Fruit fly (Drosophila melanogaster): Measurements from ENCODE around the gene RpS5a.

RpS5a gene

DNA sequence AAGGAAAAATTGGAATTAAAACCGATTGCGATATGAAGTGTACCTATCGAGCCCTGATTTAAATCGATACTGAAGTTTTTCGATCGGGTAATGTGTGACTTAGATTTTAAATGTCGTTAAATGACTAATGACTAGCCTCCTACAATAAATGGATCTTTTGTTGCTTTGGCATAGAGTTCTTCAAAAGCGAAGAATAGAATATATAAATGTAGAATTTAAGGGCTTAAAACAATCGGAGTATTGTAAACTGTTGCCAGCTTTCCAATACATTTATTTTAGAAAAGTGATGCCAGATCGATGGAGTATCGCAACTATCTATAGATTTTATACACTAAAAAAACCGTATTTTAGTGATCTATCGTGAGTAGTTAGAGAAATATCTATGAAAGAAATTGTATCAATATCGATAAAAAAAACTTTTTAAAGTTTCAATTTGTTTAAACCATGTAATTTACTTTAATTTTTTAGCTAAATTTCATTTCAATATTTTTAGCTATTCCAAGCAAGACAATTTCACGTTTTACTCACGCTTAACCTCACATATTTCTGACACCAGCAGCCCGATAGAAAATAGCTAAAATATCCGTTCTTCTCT lies 5.0 kb downstream of the RpS5a start, which contains the start of the genes mei-217 and mei-218 (continued):
- TF ChIP-seq YL-1 (GFP tag; optimal IDR thresholded peaks at IDR 0.05) = peak; percentile 39
- peak; percentile 38 for TF ChIP-seq pzg (GFP tag; optimal IDR thresholded peaks at IDR 0.05)
- TF ChIP-seq chm (GFP tag; IDR thresholded peaks at IDR 0.05) = no peak
- peak; percentile 59 for TF ChIP-seq stwl (tag; optimal IDR thresholded peaks at IDR 0.05)
- TF ChIP-seq CG4404 (GFP tag; IDR thresholded peaks at IDR 0.05) = no peak
- no peak for TF ChIP-seq CG7839 (tag; optimal IDR thresholded peaks at IDR 0.05)
- TF ChIP-seq CG9437 (GFP tag; optimal IDR thresholded peaks at IDR 0.05) = no peak
- no peak for TF ChIP-seq CG9609 (GFP tag; optimal IDR thresholded peaks at IDR 0.05)
- TF ChIP-seq CG12299 (tag; optimal IDR thresholded peaks at IDR 0.05) = no peak
- no peak for TF ChIP-seq Hand (GFP tag; optimal IDR thresholded peaks at IDR 0.05)
- peak in 1 of 2 experiments; percentile 31 for TF ChIP-seq chif (GFP tag; optimal IDR thresholded peaks at IDR 0.05)
- TF ChIP-seq Asciz (GFP tag; optimal IDR thresholded peaks at IDR 0.05) = no peak
- no peak for TF ChIP-seq sd (tag; optimal IDR thresholded peaks at IDR 0.05)
- TF ChIP-seq CG14710 (tag; optimal IDR thresholded peaks at IDR 0.05) = peak; percentile 62
- TF ChIP-seq ttk (GFP tag; IDR thresholded peaks at IDR 0.05) = no peak
- TF ChIP-seq CG8089 (GFP tag; optimal IDR thresholded peaks at IDR 0.05) = no peak
- TF ChIP-seq MESR4 (GFP tag; optimal IDR thresholded peaks at IDR 0.05) = no peak
- no peak for TF ChIP-seq CG12236 (GFP tag; optimal IDR thresholded peaks at IDR 0.05)
- no peak for TF ChIP-seq Neu2 (GFP tag; optimal IDR thresholded peaks at IDR 0.05; ENCODE audit: borderline replicate concordance)
- TF ChIP-seq maf-S (GFP tag; optimal IDR thresholded peaks at IDR 0.05) = no peak
- peak; percentile 41; the same call in 1 of the 3 replicates for TF ChIP-seq zen2 (GFP tag; IDR thresholded peaks at IDR 0.05; ENCODE audit: partially characterized antibody)
- TF ChIP-seq Dad (GFP tag; optimal IDR thresholded peaks at IDR 0.05) = no peak
- TF ChIP-seq HLHmδ (GFP tag; optimal IDR thresholded peaks at IDR 0.05) = no peak
- no peak for TF ChIP-seq CG12104 (GFP tag; optimal IDR thresholded peaks at IDR 0.05)
- 0 out of 3 replicates have a peak, but pooled peaks have one; percentile 20 for TF ChIP-seq Aef1 (GFP tag; IDR thresholded peaks at IDR 0.05)
- TF ChIP-seq CG10209 (GFP tag; optimal IDR thresholded peaks at IDR 0.05) = no peak
- peak; percentile 66 for TF ChIP-seq CG10267 (tag; optimal IDR thresholded peaks at IDR 0.05)
- TF ChIP-seq trem (tag; optimal IDR thresholded peaks at IDR 0.05) = peak; percentile 63
- TF ChIP-seq Eip74EF (GFP tag; optimal IDR thresholded peaks at IDR 0.05) = no peak
- no peak for TF ChIP-seq ap (GFP tag; IDR thresholded peaks at IDR 0.05)
- TF ChIP-seq Bgb (GFP tag; IDR thresholded peaks at IDR 0.05; ENCODE audit: partially characterized antibody) = peak; percentile 60
- TF ChIP-seq pb (GFP tag; optimal IDR thresholded peaks at IDR 0.05) = no peak
- TF ChIP-seq zen (tag; optimal IDR thresholded peaks at IDR 0.05) = peak; percentile 11
- TF ChIP-seq hbn (GFP tag; IDR thresholded peaks at IDR 0.05; ENCODE audit: partially characterized antibody) = peak; percentile 68
- no peak for TF ChIP-seq peb (GFP tag; IDR thresholded peaks at IDR 0.05)
- TF ChIP-seq Kr (GFP tag; optimal IDR thresholded peaks at IDR 0.05) = no peak
- TF ChIP-seq Hmr (GFP tag; optimal IDR thresholded peaks at IDR 0.05) = no peak
- no peak for TF ChIP-seq Dbx (GFP tag; IDR thresholded peaks at IDR 0.05)
- TF ChIP-seq sens (GFP tag) = peak; percentile 84
- no peak for TF ChIP-seq CoRest (tag; optimal IDR thresholded peaks at IDR 0.05)
- TF ChIP-seq bsh (GFP tag; optimal IDR thresholded peaks at IDR 0.05) = no peak
- TF ChIP-seq so (GFP tag; IDR thresholded peaks at IDR 0.05) = no peak
- TF ChIP-seq CG7357 (GFP tag; IDR thresholded peaks at IDR 0.05) = no peak
- TF ChIP-seq Max (GFP tag; optimal IDR thresholded peaks at IDR 0.05) = no peak
- no peak for TF ChIP-seq CG14050 (GFP tag; IDR thresholded peaks at IDR 0.05)
- no peak for TF ChIP-seq Ada2b (GFP tag; IDR thresholded peaks at IDR 0.05)
- TF ChIP-seq dimm (GFP tag; IDR thresholded peaks at IDR 0.05) = no peak
- TF ChIP-seq CG30431 (GFP tag; optimal IDR thresholded peaks at IDR 0.05) = no peak
- TF ChIP-seq CG6654 (GFP tag; optimal IDR thresholded peaks at IDR 0.05) = no peak
- TF ChIP-seq Deaf1 (tag; optimal IDR thresholded peaks at IDR 0.05) = no peak

Measured in whole organism, embryonic.